Worm (Caenorhabditis elegans) whole organism, L1 larva: ENCODE data around the gene ugt-13.

ENCODE experiments used
- C16A3.4 ChIP-seq: fragments of 150-350 bp; optimal IDR thresholded peaks from 2 replicates; lab custom pipeline; 2014; ENCODE audit warnings: missing biosample characterization, missing genetic modification characterization
- F16B12.6 ChIP-seq: fragments of 150-350 bp; optimal IDR thresholded peaks from 2 replicates; lab custom pipeline; 2014; ENCODE audit warnings: missing biosample characterization, missing genetic modification characterization
- aha-1 ChIP-seq: fragments of 150-350 bp; optimal IDR thresholded peaks from 2 replicates; lab custom pipeline; 2014; ENCODE audit warnings: missing biosample characterization, missing genetic modification characterization
- alr-1 ChIP-seq: fragments of 200-800 bp; sonication (Bioruptor generic); optimal IDR thresholded peaks from 2 replicates; lab custom pipeline; 2018; ENCODE audit warnings: borderline replicate concordance, mild to moderate bottlenecking, missing genetic modification characterization, missing compliant biosample characterization
- ama-1 ChIP-seq: fragments of 150-350 bp; optimal IDR thresholded peaks from 2 replicates; lab custom pipeline; 2014
- blmp-1 ChIP-seq: fragments of 150-350 bp; optimal IDR thresholded peaks from 2 replicates; lab custom pipeline; 2014; ENCODE audit warnings: missing biosample characterization, missing genetic modification characterization
- ceh-63 ChIP-seq: fragments of 200-800 bp; sonication (Bioruptor generic); optimal IDR thresholded peaks from 2 replicates; lab custom pipeline; 2018; ENCODE audit warnings: mild to moderate bottlenecking, missing genetic modification characterization, missing compliant biosample characterization
- ceh-8 ChIP-seq: fragments of 200-800 bp; sonication (Bioruptor generic); optimal IDR thresholded peaks from 2 replicates; lab custom pipeline; 2018; ENCODE audit warnings: mild to moderate bottlenecking, missing genetic modification characterization, moderate library complexity, missing compliant biosample characterization
- ceh-88 ChIP-seq: fragments of 200-800 bp; sonication (Bioruptor generic); IDR thresholded peaks from 2 replicates; pipeline ENCODE4 v1.3.6; 2022; ENCODE audit warnings: missing genetic modification characterization, missing compliant biosample characterization
- ceh-90 ChIP-seq: sonication (generic microtip); optimal IDR thresholded peaks from 2 replicates; lab custom pipeline; 2016; ENCODE audit warnings: missing genetic modification characterization, missing compliant biosample characterization
- ces-1 ChIP-seq: fragments of 150-350 bp; optimal IDR thresholded peaks from 2 replicates; lab custom pipeline; 2014; ENCODE audit warnings: missing biosample characterization, missing genetic modification reagents, missing genetic modification characterization
- dpl-1 ChIP-seq, 3 experiments: fragments of 150-350 bp in 2 of 3; sonication (generic microtip) in 1 of 3; optimal IDR thresholded peaks; 2 replicates each; lab custom pipeline; 2014 to 2017; ENCODE audit warnings: missing biosample characterization in 3 of 3, missing genetic modification characterization in 3 of 3, missing genetic modification reagents in 3 of 3
- efl-3 ChIP-seq: fragments of 200-800 bp; sonication (Bioruptor generic); optimal IDR thresholded peaks from 2 replicates; lab custom pipeline; 2018; ENCODE audit warnings: mild to moderate bottlenecking, missing genetic modification characterization, missing compliant biosample characterization
- fkh-10 ChIP-seq: sonication (generic microtip); optimal IDR thresholded peaks from 2 replicates; lab custom pipeline; 2017; ENCODE audit warnings: missing biosample characterization, missing genetic modification reagents, missing genetic modification characterization
- fkh-4 ChIP-seq: sonication (generic microtip); optimal IDR thresholded peaks from 2 replicates; lab custom pipeline; 2016; ENCODE audit warnings: missing compliant biosample characterization, missing genetic modification characterization, borderline replicate concordance
- fos-1 ChIP-seq: fragments of 150-350 bp; optimal IDR thresholded peaks from 2 replicates; lab custom pipeline; 2014; ENCODE audit warnings: missing biosample characterization, missing genetic modification characterization
- hlh-17 ChIP-seq: fragments of 200-800 bp; sonication (Bioruptor generic); optimal IDR thresholded peaks from 2 replicates; lab custom pipeline; 2018; ENCODE audit warnings: missing genetic modification characterization, mild to moderate bottlenecking, missing compliant biosample characterization, moderate library complexity, borderline replicate concordance
- hpl-2 ChIP-seq: fragments of 150-350 bp; optimal IDR thresholded peaks from 2 replicates; lab custom pipeline; 2014; ENCODE audit warnings: missing biosample characterization, missing genetic modification reagents, missing genetic modification characterization
- irx-1 ChIP-seq: sonication (generic microtip); optimal IDR thresholded peaks from 2 replicates; lab custom pipeline; 2016; ENCODE audit warnings: missing genetic modification characterization, missing compliant biosample characterization
- isw-1 ChIP-seq: fragments of 200-800 bp; sonication (Bioruptor generic); IDR thresholded peaks from 2 replicates; pipeline ENCODE4 v1.3.6; 2022; ENCODE audit warnings: missing genetic modification characterization, missing compliant biosample characterization
- lin-39 ChIP-seq: fragments of 150-350 bp; optimal IDR thresholded peaks from 2 replicates; lab custom pipeline; 2014; ENCODE audit warnings: missing biosample characterization, missing genetic modification reagents, missing genetic modification characterization
- mab-9 ChIP-seq: fragments of 200-800 bp; sonication (Bioruptor generic); IDR thresholded peaks from 2 replicates; pipeline ENCODE4 v1.3.6; 2022; ENCODE audit warnings: missing genetic modification reagents, missing genetic modification characterization, missing compliant biosample characterization
- mdl-1 ChIP-seq, 2 experiments: fragments of 150-350 bp; optimal IDR thresholded peaks; 2 replicates each; lab custom pipeline; 2014 to 2017; ENCODE audit warnings: missing biosample characterization in 2 of 2, missing genetic modification characterization in 2 of 2, inconsistent platforms in 1 of 2
- mef-2 ChIP-seq: fragments of 150-350 bp; optimal IDR thresholded peaks from 2 replicates; lab custom pipeline; 2014; ENCODE audit warnings: missing biosample characterization, missing genetic modification characterization
- nhr-12 ChIP-seq: sonication (generic microtip); optimal IDR thresholded peaks from 2 replicates; lab custom pipeline; 2017; ENCODE audit warnings: missing biosample characterization, missing genetic modification characterization
- nhr-237 ChIP-seq: fragments of 150-350 bp; optimal IDR thresholded peaks from 2 replicates; lab custom pipeline; 2014; ENCODE audit warnings: missing biosample characterization, missing genetic modification characterization
- nhr-28 ChIP-seq: fragments of 150-350 bp; optimal IDR thresholded peaks from 2 replicates; lab custom pipeline; 2014; ENCODE audit warnings: missing biosample characterization, missing genetic modification characterization
- nhr-47 ChIP-seq: sonication (generic microtip); optimal IDR thresholded peaks from 2 replicates; lab custom pipeline; 2016; ENCODE audit warnings: mild to moderate bottlenecking, missing genetic modification characterization, moderate library complexity, missing compliant biosample characterization
- nhr-71 ChIP-seq: sonication (generic microtip); optimal IDR thresholded peaks from 2 replicates; lab custom pipeline; 2016; ENCODE audit warnings: mild to moderate bottlenecking, missing genetic modification characterization, moderate library complexity, missing compliant biosample characterization
- nhr-77 ChIP-seq: fragments of 150-350 bp; optimal IDR thresholded peaks from 2 replicates; lab custom pipeline; 2014; ENCODE audit warnings: missing biosample characterization, missing genetic modification characterization
- nhr-84 ChIP-seq: sonication (generic microtip); optimal IDR thresholded peaks from 2 replicates; lab custom pipeline; 2017; ENCODE audit warnings: missing biosample characterization, missing genetic modification characterization
- nhr-85 ChIP-seq: sonication (generic microtip); peaks from one replicate; lab custom pipeline; 2016; ENCODE audit warnings: missing genetic modification characterization, inconsistent platforms, missing compliant biosample characterization
- nhr-90 ChIP-seq: sonication (generic microtip); optimal IDR thresholded peaks from 2 replicates; lab custom pipeline; 2016; ENCODE audit warnings: mild to moderate bottlenecking, missing genetic modification characterization, missing compliant biosample characterization; ENCODE audit not compliant: poor library complexity
- pax-3 ChIP-seq: fragments of 200-800 bp; sonication (Bioruptor generic); optimal IDR thresholded peaks from 2 replicates; lab custom pipeline; 2018; ENCODE audit warnings: mild to moderate bottlenecking, missing genetic modification characterization, moderate library complexity, missing compliant biosample characterization
- pqm-1 ChIP-seq: sonication (generic microtip); optimal IDR thresholded peaks from 3 replicates; lab custom pipeline; 2017; ENCODE audit warnings: missing biosample characterization, missing genetic modification characterization
- skn-1 ChIP-seq: fragments of 150-350 bp; optimal IDR thresholded peaks from 2 replicates; lab custom pipeline; 2014; ENCODE audit warnings: missing biosample characterization, missing genetic modification characterization
- snu-23 ChIP-seq: sonication (generic microtip); optimal IDR thresholded peaks from 2 replicates; lab custom pipeline; 2016; ENCODE audit warnings: missing genetic modification characterization, missing compliant biosample characterization
- sptf-1 ChIP-seq: fragments of 150-350 bp; optimal IDR thresholded peaks from 2 replicates; lab custom pipeline; 2014; ENCODE audit warnings: missing biosample characterization, missing genetic modification characterization
- sup-37 ChIP-seq: fragments of 200-800 bp; sonication (Bioruptor generic); optimal IDR thresholded peaks from 2 replicates; lab custom pipeline; 2018; ENCODE audit warnings: mild to moderate bottlenecking, missing genetic modification characterization, missing compliant biosample characterization
- swsn-7 ChIP-seq: sonication (generic microtip); optimal IDR thresholded peaks from 2 replicates; lab custom pipeline; 2016; ENCODE audit warnings: missing genetic modification characterization, missing compliant biosample characterization
- tlp-1 ChIP-seq: fragments of 150-350 bp; optimal IDR thresholded peaks from 2 replicates; lab custom pipeline; 2014; ENCODE audit warnings: missing biosample characterization, missing genetic modification characterization
- unc-130 ChIP-seq: fragments of 150-350 bp; optimal IDR thresholded peaks from 2 replicates; lab custom pipeline; 2017; ENCODE audit warnings: missing biosample characterization, missing genetic modification characterization, inconsistent platforms
- unc-30 ChIP-seq: sonication (generic microtip); optimal IDR thresholded peaks from 2 replicates; lab custom pipeline; 2017; ENCODE audit warnings: missing biosample characterization, missing genetic modification characterization
- unc-62 ChIP-seq: fragments of 150-350 bp; optimal IDR thresholded peaks from 2 replicates; lab custom pipeline; 2014; ENCODE audit warnings: missing biosample characterization, missing genetic modification reagents, missing genetic modification characterization
- unc-86 ChIP-seq: sonication (generic microtip); optimal IDR thresholded peaks from 2 replicates; lab custom pipeline; 2016; ENCODE audit warnings: missing genetic modification characterization, missing compliant biosample characterization
- vab-15 ChIP-seq: sonication (generic microtip); optimal IDR thresholded peaks from 2 replicates; lab custom pipeline; 2017; ENCODE audit warnings: missing genotype, mild to moderate bottlenecking, missing genetic modification characterization, missing compliant biosample characterization
- xbp-1 ChIP-seq: sonication (generic microtip); optimal IDR thresholded peaks from 2 replicates; lab custom pipeline; 2016; ENCODE audit warnings: missing genetic modification characterization, missing compliant biosample characterization
- zag-1 ChIP-seq: fragments of 150-350 bp; optimal IDR thresholded peaks from 2 replicates; lab custom pipeline; 2014; ENCODE audit warnings: missing biosample characterization, missing genetic modification characterization
- ztf-11 ChIP-seq, 2 experiments: sonication (generic microtip); optimal IDR thresholded peaks; 2 replicates each; lab custom pipeline; 2016 to 2017; ENCODE audit warnings: missing genetic modification characterization in 2 of 2, missing biosample characterization in 1 of 2, missing compliant biosample characterization in 1 of 2

Gene ugt-13

DNA sequence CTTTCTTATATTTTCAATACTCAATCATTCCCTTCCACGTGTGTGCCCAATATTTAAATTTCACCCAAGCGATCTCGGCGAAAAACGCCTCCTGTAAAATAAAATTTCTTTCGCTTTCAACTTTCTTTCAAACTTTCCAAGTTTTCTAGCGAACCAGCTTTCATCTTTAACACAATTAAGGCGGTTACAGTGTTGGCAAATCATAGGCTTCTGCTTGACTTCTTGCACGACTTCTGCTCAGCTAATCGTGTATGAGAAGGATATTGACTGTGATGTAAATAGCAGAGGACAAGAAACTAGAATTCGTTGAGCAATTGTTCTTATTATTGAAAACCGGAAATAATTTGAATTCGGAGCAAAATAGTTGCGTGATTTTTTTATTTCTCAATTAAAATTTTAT is 17.4 kb upstream of the ugt-13 start:
- TF ChIP-seq F16B12.6 (tag; lab: Kevin White, UChicago) (no peak), alr-1 (no peak), fkh-4 (tag; lab: Kevin White, UChicago) (no peak), unc-30 (tag; lab: Kevin White, UChicago) (no peak), pax-3 (tag; lab: Kevin White, UChicago) (no peak), zag-1 (tag; lab: Kevin White, UChicago) (no peak), pqm-1 (no peak), dpl-1 (GFP tag; optimal IDR thresholded peaks at IDR 0.05; lab: Kevin White, UChicago) (no peak), mdl-1 (tag; optimal IDR thresholded peaks at IDR 0.05; lab: Kevin White, UChicago) (no peak), blmp-1 (tag; lab: Kevin White, UChicago) (no peak), C16A3.4 (tag; lab: Kevin White, UChicago) (no peak), skn-1 (no peak), nhr-84 (tag; lab: Kevin White, UChicago) (no peak), fkh-10 (GFP tag; lab: Kevin White, UChicago) (no peak), ama-1 (lab: Kevin White, UChicago) (no peak), isw-1 (GFP tag; lab: Robert Waterston, UW) (no peak), unc-86 (tag; lab: Kevin White, UChicago) (no peak), vab-15 (tag; lab: Kevin White, UChicago) (no peak), hlh-17 (GFP tag; lab: Kevin White, UChicago) (no peak), ceh-63 (GFP tag; lab: Kevin White, UChicago) (no peak)

- TF ChIP-seq xbp-1 (tag; lab: Kevin White, UChicago) (no peak), mef-2 (tag; lab: Kevin White, UChicago) (no peak), efl-3 (GFP tag; lab: Kevin White, UChicago) (no peak), swsn-7 (no peak), nhr-237 (tag; lab: Kevin White, UChicago) (no peak), fkh-4 (tag; lab: Kevin White, UChicago) (no peak), ceh-88 (GFP tag; lab: Robert Waterston, UW) (no peak), F16B12.6 (tag; lab: Kevin White, UChicago) (no peak)
Measured at ce11 chrV:4894971-4895370, 13.7 kb upstream of the ugt-13 start, which contains the start of gene ugt-11. Gene ugt-11 (minus strand): TSS chrV:4895071.

ce11 chrV:4895744-4896143 is 12.9 kb upstream of the ugt-13 start, which contains the start of gene ugt-9:
Gene ugt-9 (plus strand): TSS chrV:4896048.
- no peak for TF ChIP-seq sup-37
- TF ChIP-seq unc-130 = no peak
- no peak for TF ChIP-seq nhr-47 (tag; lab: Kevin White, UChicago)
- TF ChIP-seq ceh-90 (tag; lab: Kevin White, UChicago) = no peak
- TF ChIP-seq hlh-17 (GFP tag; lab: Kevin White, UChicago) = no peak
- peak; percentile 34 for TF ChIP-seq snu-23 (GFP tag; lab: Kevin White, UChicago)
- TF ChIP-seq nhr-28 = no peak
- no peak for TF ChIP-seq blmp-1 (tag; lab: Kevin White, UChicago)
- TF ChIP-seq unc-30 (tag; lab: Kevin White, UChicago) = no peak
- no peak for TF ChIP-seq aha-1 (tag; lab: Kevin White, UChicago)
- TF ChIP-seq ces-1 = no peak
- no peak for TF ChIP-seq fkh-10 (GFP tag; lab: Kevin White, UChicago)
- no peak for TF ChIP-seq alr-1
- no peak for TF ChIP-seq dpl-1 (GFP tag; optimal IDR thresholded peaks at IDR 0.05; lab: Kevin White, UChicago)
- TF ChIP-seq nhr-85 (tag; lab: Kevin White, UChicago) = peak; percentile 84
- TF ChIP-seq ztf-11 (tag; optimal IDR thresholded peaks at IDR 0.05; lab: Kevin White, UChicago) = no peak
- TF ChIP-seq hpl-2 (GFP tag; lab: Kevin White, UChicago) = no peak
- no peak for TF ChIP-seq ama-1 (lab: Kevin White, UChicago)
- peak; percentile 39 for TF ChIP-seq nhr-90 (tag; lab: Kevin White, UChicago)
- peak; percentile 57 for TF ChIP-seq nhr-71 (tag; lab: Kevin White, UChicago)
- no peak for TF ChIP-seq tlp-1 (tag; lab: Kevin White, UChicago)
- TF ChIP-seq irx-1 = no peak
- no peak for TF ChIP-seq sptf-1 (tag; lab: Kevin White, UChicago)
- no peak for TF ChIP-seq nhr-12 (tag; lab: Kevin White, UChicago)
- peak; percentile 22 for TF ChIP-seq nhr-77 (tag; lab: Kevin White, UChicago)
- TF ChIP-seq skn-1 = no peak
- no peak for TF ChIP-seq fkh-4 (tag; lab: Kevin White, UChicago)
- no peak for TF ChIP-seq fos-1
- TF ChIP-seq mab-9 (GFP tag; lab: Robert Waterston, UW) = no peak
- TF ChIP-seq ceh-8 = no peak
- no peak for TF ChIP-seq unc-62 (GFP tag; lab: Kevin White, UChicago)
- no peak for TF ChIP-seq lin-39
